Worm (Caenorhabditis elegans): ENCODE results near the gene F54F2.7.

- TF ChIP-seq ets-4 (GFP tag; optimal IDR thresholded peaks at IDR 0.05) (no peak), snpc-4 (GFP tag; optimal IDR thresholded peaks at IDR 0.05) (no peak), snpc-4 (tag; optimal IDR thresholded peaks at IDR 0.05) (no peak), mxl-1 (tag; optimal IDR thresholded peaks at IDR 0.05) (no peak), F49E8.2 (tag; optimal IDR thresholded peaks at IDR 0.05; ENCODE audit: insufficient read depth) (no peak), ceh-100 (GFP tag; IDR thresholded peaks at IDR 0.05) (no peak), hrde-1 (tag; optimal IDR thresholded peaks at IDR 0.05; ENCODE audit: borderline replicate concordance) (no peak), F57A8.1 (GFP tag; optimal IDR thresholded peaks at IDR 0.05) (no peak), F10E7.11 (tag; optimal IDR thresholded peaks at IDR 0.05) (no peak), bed-1 (GFP tag; IDR thresholded peaks at IDR 0.05) (no peak)
Observed at ce11 chrIII:8771851-8772250, 35.3 kb downstream of the F54F2.7 start, which contains the start of gene K02D10.3.
